Worm (Caenorhabditis elegans) whole organism, L4 larva: Measurements from ENCODE around the gene sap-49.

Experiments
- Y105C5A.15 ChIP-seq: fragments of 200-800 bp; sonication (Bioruptor generic); IDR thresholded peaks from 2 replicates; pipeline ENCODE4 v1.3.6; 2022; ENCODE audit warnings: missing genetic modification characterization, missing compliant biosample characterization
- aha-1 ChIP-seq: fragments of 150-350 bp; peaks from one replicate; lab custom pipeline; 2014; ENCODE audit warnings: missing biosample characterization, missing genetic modification characterization
- aly-2 ChIP-seq: sonication (generic microtip); optimal IDR thresholded peaks from 2 replicates; lab custom pipeline; 2018; ENCODE audit warnings: missing biosample characterization, missing genetic modification characterization
- attf-4 ChIP-seq: sonication (generic microtip); optimal IDR thresholded peaks from 3 replicates; lab custom pipeline; 2017; ENCODE audit warnings: missing biosample characterization, missing genetic modification characterization
- cey-2 ChIP-seq: sonication (generic microtip); optimal IDR thresholded peaks from 3 replicates; lab custom pipeline; 2017; ENCODE audit warnings: missing genetic modification characterization, mild to moderate bottlenecking, missing compliant biosample characterization, antibody characterized with exemption, borderline replicate concordance; ENCODE audit not compliant: insufficient read depth
- daf-12 ChIP-seq: fragments of 150-350 bp; optimal IDR thresholded peaks from 2 replicates; lab custom pipeline; 2014; ENCODE audit warnings: missing biosample characterization, missing genetic modification reagents, missing genetic modification characterization
- daf-16 ChIP-seq, 3 experiments: sonication (generic microtip); optimal IDR thresholded peaks; 2 replicates each; lab custom pipeline; 2016 to 2017; ENCODE audit warnings: missing genetic modification characterization in 3 of 3, missing genetic modification reagents in 3 of 3, mild to moderate bottlenecking in 2 of 3, missing compliant biosample characterization in 2 of 3, missing biosample characterization in 1 of 3, moderate library complexity in 1 of 3
- dmd-6 ChIP-seq: fragments of 200-800 bp; sonication (Bioruptor generic); IDR thresholded peaks from 2 replicates; pipeline ENCODE4 v1.3.6; 2022; ENCODE audit warnings: missing genetic modification reagents, missing genetic modification characterization, missing compliant biosample characterization
- duxl-1 ChIP-seq: sonication (generic microtip); optimal IDR thresholded peaks from 2 replicates; lab custom pipeline; 2016; ENCODE audit warnings: mild to moderate bottlenecking, missing genetic modification characterization, moderate library complexity, missing compliant biosample characterization; ENCODE audit not compliant: poor library complexity
- dve-1 ChIP-seq: sonication (generic microtip); optimal IDR thresholded peaks from 2 replicates; lab custom pipeline; 2017; ENCODE audit warnings: antibody characterized with exemption, mild to moderate bottlenecking, missing genetic modification characterization, missing compliant biosample characterization; ENCODE audit not compliant: insufficient read depth
- gei-8 ChIP-seq: fragments of 200-800 bp; sonication (Bioruptor generic); optimal IDR thresholded peaks from 2 replicates; lab custom pipeline; 2018; ENCODE audit warnings: mild to moderate bottlenecking, missing genetic modification characterization, missing compliant biosample characterization
- hif-1 ChIP-seq, 2 experiments: sonication (generic microtip); optimal IDR thresholded peaks; 2 replicates each; lab custom pipeline; 2016 to 2017; ENCODE audit warnings: missing compliant biosample characterization in 2 of 2, missing genetic modification characterization in 2 of 2, missing genetic modification reagents in 2 of 2, missing genotype in 2 of 2, mild to moderate bottlenecking in 1 of 2
- hlh-11 ChIP-seq: fragments of 200-800 bp; sonication (Bioruptor generic); optimal IDR thresholded peaks from 2 replicates; lab custom pipeline; 2018; ENCODE audit warnings: mild to moderate bottlenecking, missing genetic modification characterization, missing compliant biosample characterization
- hlh-30 ChIP-seq: sonication (generic microtip); optimal IDR thresholded peaks from 2 replicates; lab custom pipeline; 2017; ENCODE audit warnings: antibody characterized with exemption, mild to moderate bottlenecking, missing genetic modification characterization, missing compliant biosample characterization; ENCODE audit not compliant: insufficient read depth
- lim-7 ChIP-seq: fragments of 200-800 bp; sonication (Bioruptor generic); IDR thresholded peaks from 2 replicates; pipeline ENCODE4 v1.3.6; 2022; ENCODE audit warnings: missing genetic modification characterization, missing compliant biosample characterization
- madf-9 ChIP-seq: fragments of 200-800 bp; sonication (Bioruptor generic); conservative IDR thresholded peaks from 2 replicates; pipeline ENCODE4 v1.3.6; 2022; ENCODE audit warnings: missing genetic modification reagents, missing genetic modification characterization, missing compliant biosample characterization
- mdt-29 ChIP-seq: fragments of 200-800 bp; sonication (Bioruptor generic); IDR thresholded peaks from 2 replicates; pipeline ENCODE4 v1.3.6; 2022; ENCODE audit warnings: missing genetic modification reagents, missing genetic modification characterization, missing compliant biosample characterization
- mes-2 ChIP-seq: sonication (generic microtip); optimal IDR thresholded peaks from 2 replicates; lab custom pipeline; 2016; ENCODE audit warnings: missing genotype, mild to moderate bottlenecking, missing genetic modification characterization, missing compliant biosample characterization; ENCODE audit not compliant: poor library complexity, severe bottlenecking
- mxl-3 ChIP-seq: fragments of 200-800 bp; sonication (Bioruptor generic); optimal IDR thresholded peaks from 2 replicates; lab custom pipeline; 2018; ENCODE audit warnings: mild to moderate bottlenecking, missing genetic modification characterization, missing compliant biosample characterization
- nhr-111 ChIP-seq: fragments of 200-800 bp; sonication (Bioruptor generic); optimal IDR thresholded peaks from 2 replicates; lab custom pipeline; 2018; ENCODE audit warnings: mild to moderate bottlenecking, missing genetic modification characterization, missing compliant biosample characterization
- nhr-28 ChIP-seq: fragments of 150-350 bp; optimal IDR thresholded peaks from 2 replicates; lab custom pipeline; 2014; ENCODE audit warnings: missing biosample characterization, missing genetic modification characterization
- nhr-48 ChIP-seq: sonication (generic microtip); optimal IDR thresholded peaks from 2 replicates; lab custom pipeline; 2016; ENCODE audit warnings: mild to moderate bottlenecking, missing genetic modification characterization, missing compliant biosample characterization
- nhr-77 ChIP-seq: fragments of 150-350 bp; optimal IDR thresholded peaks from 2 replicates; lab custom pipeline; 2014; ENCODE audit warnings: missing biosample characterization, missing genetic modification characterization
- php-3 ChIP-seq: fragments of 200-800 bp; sonication (Bioruptor generic); IDR thresholded peaks from 2 replicates; pipeline ENCODE4 v1.3.6; 2022; ENCODE audit warnings: missing genetic modification reagents, missing genetic modification characterization, missing compliant biosample characterization
- rbr-2 ChIP-seq: sonication (generic microtip); optimal IDR thresholded peaks from 2 replicates; lab custom pipeline; 2016; ENCODE audit warnings: missing genotype, missing genetic modification characterization, missing compliant biosample characterization
- spr-3 ChIP-seq: fragments of 200-800 bp; sonication (Bioruptor generic); optimal IDR thresholded peaks from 2 replicates; lab custom pipeline; 2018; ENCODE audit warnings: mild to moderate bottlenecking, missing genetic modification characterization, missing compliant biosample characterization
- unc-62 ChIP-seq, 3 experiments: fragments of 150-350 bp in 1 of 3; sonication (generic microtip); optimal IDR thresholded peaks in 2 of 3; peaks in 1 of 3; 1 replicate in 1 of 3; 2 replicates in 2 of 3; lab custom pipeline; 2014 to 2017; ENCODE audit warnings: missing biosample characterization in 3 of 3, missing genetic modification characterization in 3 of 3, missing genetic modification reagents in 3 of 3, missing genotype in 1 of 3
- vab-7 ChIP-seq: fragments of 200-800 bp; sonication (Bioruptor generic); IDR thresholded peaks from 2 replicates; pipeline ENCODE4 v1.3.6; 2022; ENCODE audit warnings: missing genetic modification reagents, missing genetic modification characterization, missing compliant biosample characterization
- ztf-7 ChIP-seq: fragments of 150-350 bp; optimal IDR thresholded peaks from 2 replicates; lab custom pipeline; 2014; ENCODE audit warnings: missing biosample characterization, missing genetic modification characterization

The sap-49 gene

ce11 chrII:8015483-8015938 lies 20.1 kb downstream of the sap-49 start (continued):
- TF ChIP-seq gei-8 (GFP tag; lab: Kevin White, UChicago), result peak; percentile 11
- no peak for TF ChIP-seq duxl-1 (tag; lab: Kevin White, UChicago)
- TF ChIP-seq mxl-3 (GFP tag; lab: Kevin White, UChicago), result no peak

- peak; percentile 65 for TF ChIP-seq hlh-30 (tag; lab: Kevin White, UChicago)
- TF ChIP-seq aha-1, result peak; percentile 75
- TF ChIP-seq dmd-6 (GFP tag; lab: Robert Waterston, UW), result peak; percentile 58
- peak; percentile 66 for TF ChIP-seq hlh-11 (tag; lab: Kevin White, UChicago)
- no peak for TF ChIP-seq daf-16 (GFP tag; optimal IDR thresholded peaks at IDR 0.05; lab: Kevin White, UChicago)
- peak; percentile 72 for TF ChIP-seq daf-16 (tag; optimal IDR thresholded peaks at IDR 0.05; lab: Kevin White, UChicago)
- TF ChIP-seq nhr-77 (tag; lab: Kevin White, UChicago), result peak; percentile 57
- TF ChIP-seq attf-4 (tag; lab: Kevin White, UChicago), result no peak
- no peak for TF ChIP-seq spr-3 (GFP tag; lab: Kevin White, UChicago)
- TF ChIP-seq nhr-48, result peak; percentile 50
- no peak for TF ChIP-seq ztf-7 (tag; lab: Kevin White, UChicago)
- TF ChIP-seq unc-62 (GFP tag; optimal IDR thresholded peaks at IDR 0.05 in 1 of 2; lab: Kevin White, UChicago), result peak in 1 of 2 experiments; percentile 96
- TF ChIP-seq unc-62 (tag; optimal IDR thresholded peaks at IDR 0.05; lab: Kevin White, UChicago), result no peak
- TF ChIP-seq dve-1 (tag; lab: Kevin White, UChicago), result peak; percentile 36
- TF ChIP-seq nhr-28 (tag; lab: Kevin White, UChicago), result peak; percentile 29
- no peak; the same call in 1 of the 2 replicates for TF ChIP-seq php-3 (GFP tag; lab: Robert Waterston, UW)
- TF ChIP-seq nhr-111 (GFP tag; lab: Kevin White, UChicago), result no peak
- peak in 1 of 2 experiments; percentile 46 for TF ChIP-seq hif-1 (tag; optimal IDR thresholded peaks at IDR 0.05; lab: Kevin White, UChicago)
- TF ChIP-seq vab-7 (GFP tag; lab: Robert Waterston, UW), result no peak
- no peak for TF ChIP-seq daf-12 (tag; lab: Kevin White, UChicago)
Observed at ce11 chrII:8012071-8013031, 23.2 kb downstream of the sap-49 start, which contains the start of gene DH11.2. TSS of gene DH11.2 (plus strand) at chrII:8012816.

ce11 chrII:8008334-8008733 lies 27.2 kb downstream of the sap-49 start, which contains the start of gene glna-2:
TSS of gene glna-2 (plus strand) at chrII:8008634.
- TF ChIP-seq lim-7, result no peak
- TF ChIP-seq Y105C5A.15 (GFP tag; lab: Robert Waterston, UW), result no peak
- no peak for TF ChIP-seq daf-16 (GFP tag; optimal IDR thresholded peaks at IDR 0.05; lab: Kevin White, UChicago)
- peak; percentile 1 for TF ChIP-seq daf-16 (tag; optimal IDR thresholded peaks at IDR 0.05; lab: Kevin White, UChicago)
- no peak for TF ChIP-seq mes-2 (tag; lab: Kevin White, UChicago)
- no peak for TF ChIP-seq aly-2 (tag; lab: Kevin White, UChicago)

- TF ChIP-seq rbr-2 (no peak), aha-1 (peak; percentile 97), hif-1 (tag; optimal IDR thresholded peaks at IDR 0.05; lab: Kevin White, UChicago) (no peak), cey-2 (no peak), dmd-6 (GFP tag; lab: Robert Waterston, UW) (peak; percentile 49; the same call in 1 of the 2 replicates), mdt-29 (no peak), madf-9 (GFP tag; lab: Robert Waterston, UW) (no peak)
Observed at ce11 chrII:8006962-8007361, 28.6 kb downstream of the sap-49 start.
